Worm (Caenorhabditis elegans): ENCODE measurements around the gene F09E5.3.
A peak's percentile ranks its signal among the peaks of the same experiment; 100 is the strongest.

The F09E5.3 gene

ce11 chrII:5423832-5424231 lies 50.0 kb downstream of the F09E5.3 start, which contains the start of gene F07F6.7:
TSS of gene F07F6.7 (minus strand) at chrII:5423858.
- TF ChIP-seq dpff-1 (tag; optimal IDR thresholded peaks at IDR 0.05) (no peak), snpc-1.1 (tag; optimal IDR thresholded peaks at IDR 0.05; ENCODE audit: insufficient read depth) (no peak), mcd-1 (GFP tag; IDR thresholded peaks at IDR 0.05) (peak; percentile 20; the same call in 1 of the 2 replicates), rcor-1 (GFP tag; IDR thresholded peaks at IDR 0.05) (no peak), pha-4 (tag; optimal IDR thresholded peaks at IDR 0.05) (no peak), dpl-1 (GFP tag; optimal IDR thresholded peaks at IDR 0.05) (no peak), lsl-1 (GFP tag; optimal IDR thresholded peaks at IDR 0.05) (peak; percentile 93), madf-8 (GFP tag; conservative IDR thresholded peaks at IDR 0.05) (peak; percentile 49), Y53G8AR.9 (GFP tag; conservative IDR thresholded peaks at IDR 0.05) (no peak), unc-130 (GFP tag; optimal IDR thresholded peaks at IDR 0.05) (no peak), snpc-4 (GFP tag; optimal IDR thresholded peaks at IDR 0.05) (no peak), snpc-4 (tag; optimal IDR thresholded peaks at IDR 0.05) (peak in 1 of 4 experiments; percentile 14), fkh-3 (tag; optimal IDR thresholded peaks at IDR 0.05) (no peak), madf-6 (GFP tag; IDR thresholded peaks at IDR 0.05) (peak; percentile 85), nhr-27 (tag; optimal IDR thresholded peaks at IDR 0.05) (no peak), Y67H2A.10 (GFP tag; conservative IDR thresholded peaks at IDR 0.05) (no peak), xnd-1 (tag; optimal IDR thresholded peaks at IDR 0.05) (peak; percentile 67), K11D2.4 (GFP tag; IDR thresholded peaks at IDR 0.05) (no peak), pbrm-1 (GFP tag; IDR thresholded peaks at IDR 0.05) (no peak), ZK185.1 (tag; optimal IDR thresholded peaks at IDR 0.05; ENCODE audit: poor library complexity, severe bottlenecking) (no peak), F33H1.4 (GFP tag; IDR thresholded peaks at IDR 0.05) (peak; percentile 76), him-1 (tag; optimal IDR thresholded peaks at IDR 0.05) (peak; percentile 15), snpc-1.3 (tag; optimal IDR thresholded peaks at IDR 0.05; ENCODE audit: insufficient read depth) (no peak), lir-1 (GFP tag; conservative IDR thresholded peaks at IDR 0.05) (no peak), lin-54 (GFP tag; optimal IDR thresholded peaks at IDR 0.05) (peak; percentile 24), B0336.3 (GFP tag; IDR thresholded peaks at IDR 0.05) (no peak)

All from whole organism, young adult.